Fruit fly (Drosophila melanogaster) Kc167 (cell line): ENCODE measurements around the gene CG46430.

Experiments
- Myc ChIP-seq: fragments of >200 bp; optimal IDR thresholded peaks from 2 replicates; lab custom pipeline; 2017; ENCODE audit warnings: missing external identifiers
- insv ChIP-seq: fragments of >200 bp; optimal IDR thresholded peaks from 3 replicates; lab custom pipeline; 2018; ENCODE audit warnings: missing external identifiers

dm6 chr3L:10443958-10444357 lies 34.4 kb upstream of the CG46430 start:
- TF ChIP-seq insv (lab: Kevin White, UChicago), result no peak
- no peak for TF ChIP-seq Myc (lab: Kevin White, UChicago)
